Fruit fly (Drosophila melanogaster) whole organism, pupa: Measurements from ENCODE around the gene Sugb.

Source experiments
- CG10348 ChIP-seq: fragments of 200-800 bp; sonication (Bioruptor generic); IDR thresholded peaks from 2 replicates; pipeline ENCODE4 v1.3.6; 2022; ENCODE audit warnings: missing biosample characterization, missing genetic modification characterization
- CG12605 ChIP-seq: fragments of 200-800 bp; sonication (Bioruptor generic); IDR thresholded peaks from 2 replicates; pipeline ENCODE4 v1.3.6; 2022; ENCODE audit warnings: missing biosample characterization, missing genetic modification characterization
- CG15710 ChIP-seq: fragments of 200-800 bp; sonication (Bioruptor generic); optimal IDR thresholded peaks from 2 replicates; lab custom pipeline; 2018; ENCODE audit warnings: missing biosample characterization, mild to moderate bottlenecking, missing genetic modification characterization, moderate library complexity
- CG17806 ChIP-seq: fragments of 200-800 bp; sonication (Bioruptor generic); optimal IDR thresholded peaks from 2 replicates; lab custom pipeline; 2018; ENCODE audit warnings: missing biosample characterization, mild to moderate bottlenecking, missing genetic modification characterization, moderate library complexity
- CG34367 ChIP-seq: fragments of 200-800 bp; sonication (Bioruptor generic); optimal IDR thresholded peaks from 2 replicates; lab custom pipeline; 2018; ENCODE audit warnings: missing biosample characterization, mild to moderate bottlenecking, missing genetic modification characterization
- CG8159 ChIP-seq: fragments of 200-800 bp; sonication (Bioruptor generic); optimal IDR thresholded peaks from 3 replicates; lab custom pipeline; 2018; ENCODE audit warnings: missing biosample characterization, mild to moderate bottlenecking, missing genetic modification characterization, moderate library complexity
- CG8301 ChIP-seq: fragments of 200-800 bp; sonication (Bioruptor generic); optimal IDR thresholded peaks from 2 replicates; lab custom pipeline; 2018; ENCODE audit warnings: missing biosample characterization, mild to moderate bottlenecking, missing genetic modification characterization
- D1 ChIP-seq: fragments of 200-800 bp; sonication (Bioruptor generic); optimal IDR thresholded peaks from 2 replicates; lab custom pipeline; 2018; ENCODE audit warnings: missing biosample characterization, mild to moderate bottlenecking, missing genetic modification characterization, moderate library complexity
- EcR ChIP-seq: fragments of 200-800 bp; sonication (Bioruptor generic); optimal IDR thresholded peaks from 3 replicates; lab custom pipeline; 2019; ENCODE audit warnings: missing biosample characterization, missing genetic modification characterization, mild to moderate bottlenecking, moderate library complexity, missing genetic modification reagents
- Ets98B ChIP-seq: fragments of 200-800 bp; sonication (Bioruptor generic); IDR thresholded peaks from 2 replicates; pipeline ENCODE4 v1.3.6; 2022; ENCODE audit warnings: missing biosample characterization, missing genetic modification characterization
- Pif1A ChIP-seq: fragments of 200-800 bp; sonication (Bioruptor generic); optimal IDR thresholded peaks from 3 replicates; lab custom pipeline; 2016; ENCODE audit warnings: missing biosample characterization, missing genetic modification characterization
- Snoo ChIP-seq: fragments of 200-800 bp; sonication (Bioruptor generic); optimal IDR thresholded peaks from 3 replicates; lab custom pipeline; 2017; ENCODE audit warnings: missing biosample characterization, mild to moderate bottlenecking, missing genetic modification characterization, inconsistent platforms
- fd96Ca ChIP-seq: fragments of 200-800 bp; sonication (Bioruptor generic); IDR thresholded peaks from 3 replicates; pipeline ENCODE4 v1.3.6; 2022; ENCODE audit warnings: missing biosample characterization, missing genetic modification characterization

- TF ChIP-seq CG17806 (tag; lab: Kevin White, UChicago), result no peak
- TF ChIP-seq Pif1A (GFP tag; lab: Kevin White, UChicago), result no peak
- no peak for TF ChIP-seq CG8301 (tag; lab: Kevin White, UChicago)
- no peak for TF ChIP-seq CG15710 (tag; lab: Kevin White, UChicago)
- no peak for TF ChIP-seq fd96Ca (GFP tag; lab: Robert Waterston, UW)
- no peak for TF ChIP-seq Snoo (tag; lab: Kevin White, UChicago)
- no peak for TF ChIP-seq EcR (GFP tag; lab: Kevin White, UChicago)
- no peak for TF ChIP-seq D1
- TF ChIP-seq CG10348 (GFP tag; lab: Robert Waterston, UW), result no peak
- no peak for TF ChIP-seq Ets98B (GFP tag; lab: Robert Waterston, UW)
- no peak for TF ChIP-seq CG8159 (tag; lab: Kevin White, UChicago)
- no peak for TF ChIP-seq CG12605
- no peak for TF ChIP-seq CG34367 (tag; lab: Kevin White, UChicago)
Measured at dm6 chr3L:11699163-11699562, 15.4 kb downstream of the Sugb start, which contains the start of gene Dnai2.
